Worm (Caenorhabditis elegans) whole organism, midembryonic: ENCODE data around the gene Y53F4B.17.

Experiments
- T22C8.4 ChIP-seq: fragments of 200-800 bp; sonication (Bioruptor generic); IDR thresholded peaks from 2 replicates; pipeline ENCODE4 v1.3.6; 2022; ENCODE audit warnings: missing genetic modification characterization, missing compliant biosample characterization
- cog-1 ChIP-seq: sonication (generic microtip); optimal IDR thresholded peaks from 2 replicates; lab custom pipeline; 2016; ENCODE audit warnings: missing genetic modification characterization, missing compliant biosample characterization
- flt-1 ChIP-seq: fragments of 200-800 bp; sonication (Bioruptor generic); IDR thresholded peaks from 2 replicates; pipeline ENCODE4 v1.3.6; 2022; ENCODE audit warnings: missing genetic modification characterization, missing compliant biosample characterization
- klf-2 ChIP-seq: fragments of 200-800 bp; sonication (Bioruptor generic); conservative IDR thresholded peaks from 2 replicates; pipeline ENCODE4 v1.3.6; 2022; ENCODE audit warnings: missing genetic modification reagents, missing genetic modification characterization, missing compliant biosample characterization
- med-1 ChIP-seq: sonication (generic microtip); optimal IDR thresholded peaks from 2 replicates; lab custom pipeline; 2017; ENCODE audit warnings: missing genetic modification characterization, mild to moderate bottlenecking, missing compliant biosample characterization, antibody characterized with exemption, missing genetic modification reagents; ENCODE audit not compliant: insufficient read depth
- ref-1 ChIP-seq: fragments of 200-800 bp; sonication (Bioruptor generic); conservative IDR thresholded peaks from 2 replicates; pipeline ENCODE4 v1.3.6; 2022; ENCODE audit warnings: missing genetic modification reagents, missing genetic modification characterization, missing compliant biosample characterization
- tab-1 ChIP-seq: fragments of 200-800 bp; sonication (Bioruptor generic); IDR thresholded peaks from 2 replicates; pipeline ENCODE4 v1.3.6; 2022; ENCODE audit warnings: missing genetic modification characterization, missing compliant biosample characterization
- ztf-23 ChIP-seq: fragments of 200-800 bp; sonication (Bioruptor generic); IDR thresholded peaks from 2 replicates; pipeline ENCODE4 v1.3.6; 2022; ENCODE audit warnings: missing genetic modification reagents, missing genetic modification characterization, missing compliant biosample characterization
- ztf-29 ChIP-seq: fragments of 200-800 bp; sonication (Bioruptor generic); IDR thresholded peaks from 2 replicates; pipeline ENCODE4 v1.3.6; 2022; ENCODE audit warnings: missing genetic modification reagents, missing genetic modification characterization, missing compliant biosample characterization

The Y53F4B.17 gene

DNA sequence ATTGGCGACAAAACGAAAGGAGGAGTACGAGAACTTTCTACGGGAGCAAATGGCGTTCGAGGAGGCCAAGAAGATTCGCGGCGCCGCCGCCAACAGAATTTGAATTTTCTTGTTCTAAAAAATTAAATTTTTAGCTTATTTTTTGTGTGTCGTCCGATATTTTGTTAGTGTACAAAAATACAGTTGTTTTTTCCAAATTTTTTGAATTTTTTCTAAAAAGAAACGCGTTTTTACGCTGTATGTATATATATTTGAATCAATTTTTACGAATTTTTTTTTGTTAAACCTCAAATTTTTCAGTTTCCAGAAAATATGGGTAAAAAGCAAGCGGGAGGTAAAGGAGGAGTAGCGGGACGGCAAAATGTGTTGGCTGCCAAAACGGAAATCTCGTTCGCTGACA, 19.4 kb upstream of the Y53F4B.17 start, which contains the start of gene trip-4:
trip-4 (plus strand) TSS at position 301 of the 400 bp plus-strand sequence.
- no peak for TF ChIP-seq ref-1 (GFP tag; lab: Robert Waterston, UW)
- TF ChIP-seq flt-1: no peak
- TF ChIP-seq cog-1: no peak
- TF ChIP-seq ztf-29 (GFP tag; lab: Robert Waterston, UW): no peak
- TF ChIP-seq tab-1: no peak
- TF ChIP-seq T22C8.4 (GFP tag; lab: Robert Waterston, UW): no peak
- no peak for TF ChIP-seq ztf-23 (GFP tag; lab: Robert Waterston, UW)
- no peak for TF ChIP-seq klf-2 (GFP tag; lab: Robert Waterston, UW)
- no peak for TF ChIP-seq med-1 (GFP tag; lab: Kevin White, UChicago)

DNA sequence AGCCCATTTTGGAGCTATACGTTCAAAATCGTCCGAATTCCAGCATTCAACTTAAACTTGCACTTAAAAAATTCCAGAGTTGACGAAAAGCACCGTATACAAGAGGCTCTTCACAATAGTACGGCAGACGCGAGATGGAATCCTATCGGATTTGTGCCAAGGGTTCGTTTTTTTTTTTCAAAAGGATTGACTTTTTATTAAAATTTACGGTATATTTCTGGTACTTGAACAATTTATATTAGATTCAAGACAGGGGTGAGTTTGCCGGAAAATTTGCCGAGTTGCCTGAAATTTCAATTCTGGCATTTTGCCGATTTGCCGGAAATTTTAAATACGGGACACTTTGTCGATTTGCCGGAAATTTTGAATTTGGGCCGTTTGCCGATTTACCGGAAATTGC, 16.1 kb upstream of the Y53F4B.17 start:
- TF ChIP-seq med-1 (GFP tag; lab: Kevin White, UChicago) (no peak), cog-1 (no peak), ztf-23 (GFP tag; lab: Robert Waterston, UW) (no peak), tab-1 (no peak), T22C8.4 (GFP tag; lab: Robert Waterston, UW) (no peak), ref-1 (GFP tag; lab: Robert Waterston, UW) (no peak), flt-1 (no peak), klf-2 (GFP tag; lab: Robert Waterston, UW) (no peak), ztf-29 (GFP tag; lab: Robert Waterston, UW) (no peak)

DNA sequence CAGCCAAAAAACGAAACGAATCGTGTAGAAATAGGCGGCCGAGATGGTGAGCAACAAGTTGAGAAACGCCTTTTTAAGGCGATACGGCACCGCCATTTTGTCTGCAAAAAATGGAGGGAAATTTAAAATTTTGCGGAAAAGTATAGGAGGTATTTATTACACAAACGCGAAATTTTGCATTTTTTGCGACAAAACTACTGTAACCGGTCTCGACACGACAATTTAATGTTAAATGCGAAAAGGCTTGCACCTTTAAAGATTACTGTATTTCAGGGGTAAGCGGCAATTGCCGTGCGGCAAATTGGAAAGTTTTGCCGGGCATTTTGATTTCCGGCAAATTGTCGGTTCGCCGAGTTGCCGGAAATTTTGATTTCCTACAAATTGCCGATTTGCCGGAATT, 13.1 kb downstream of the Y53F4B.17 start, which contains the start of gene Y53F4B.18:
Y53F4B.18 (minus strand) TSS at position 101 of the 400 bp plus-strand sequence.
- TF ChIP-seq med-1 (GFP tag; lab: Kevin White, UChicago): no peak
- no peak for TF ChIP-seq ztf-23 (GFP tag; lab: Robert Waterston, UW)
- TF ChIP-seq klf-2 (GFP tag; lab: Robert Waterston, UW): no peak
- TF ChIP-seq cog-1: no peak
- TF ChIP-seq T22C8.4 (GFP tag; lab: Robert Waterston, UW): no peak
- no peak for TF ChIP-seq flt-1
- no peak for TF ChIP-seq ztf-29 (GFP tag; lab: Robert Waterston, UW)
- TF ChIP-seq tab-1: no peak
- no peak for TF ChIP-seq ref-1 (GFP tag; lab: Robert Waterston, UW)

DNA sequence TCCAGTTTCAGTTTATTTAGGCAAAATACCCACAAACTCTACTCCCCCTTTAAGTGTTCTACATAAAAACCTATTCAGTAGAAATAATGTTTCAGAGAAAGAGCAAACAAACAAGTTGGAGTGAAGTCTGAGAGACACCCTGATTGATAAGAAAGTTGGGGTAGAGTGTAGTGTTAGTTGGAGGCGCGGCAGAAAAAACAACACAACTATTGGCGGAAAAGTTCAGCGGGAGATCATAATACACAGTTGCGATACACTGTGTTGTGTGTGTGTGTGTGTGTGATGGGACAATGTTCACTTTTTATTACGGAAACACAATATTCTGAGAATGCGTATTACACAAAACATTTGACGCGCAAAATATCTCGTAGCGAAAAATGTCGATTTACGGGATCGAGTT, 16.3 kb downstream of the Y53F4B.17 start:
- TF ChIP-seq ztf-23 (GFP tag; lab: Robert Waterston, UW) (no peak), flt-1 (no peak), med-1 (GFP tag; lab: Kevin White, UChicago) (no peak), tab-1 (no peak), T22C8.4 (GFP tag; lab: Robert Waterston, UW) (no peak), ref-1 (GFP tag; lab: Robert Waterston, UW) (no peak), ztf-29 (GFP tag; lab: Robert Waterston, UW) (no peak), cog-1 (no peak), klf-2 (GFP tag; lab: Robert Waterston, UW) (no peak)

DNA sequence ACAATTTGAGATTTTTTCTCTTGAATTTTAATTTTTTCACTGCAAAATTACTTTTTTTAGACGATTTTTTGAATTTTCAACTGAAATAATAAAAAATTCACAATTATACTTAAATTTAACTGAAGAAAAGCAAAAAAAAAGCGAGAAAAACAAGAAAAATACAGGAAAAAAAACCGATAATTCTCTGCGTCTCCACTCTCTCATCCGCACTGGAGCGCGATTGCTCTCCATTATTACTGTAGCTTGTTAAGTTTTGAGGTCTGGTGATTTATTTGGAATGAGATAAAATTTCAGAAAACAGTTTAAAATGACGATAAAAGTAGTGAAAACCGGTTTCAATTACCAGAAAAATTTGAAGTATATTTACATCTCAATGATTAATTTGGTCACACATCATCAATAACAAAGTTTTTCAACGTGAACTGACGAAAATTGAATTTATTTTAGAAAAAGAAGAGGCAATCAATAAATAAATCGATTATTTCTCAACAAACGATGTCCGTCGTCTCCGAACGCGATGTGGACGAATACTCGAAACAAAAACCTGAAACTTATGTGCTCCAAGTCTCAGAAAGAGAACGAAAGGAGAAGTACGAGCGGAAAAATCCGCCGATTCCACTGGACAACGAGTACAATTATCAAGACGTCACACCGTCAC, 18.5 kb downstream of the Y53F4B.17 start, which contains the start of gene Y53F4B.19:
Y53F4B.19 (plus strand) TSS at position 157 of the 658 bp plus-strand sequence.
- no peak for TF ChIP-seq ref-1 (GFP tag; lab: Robert Waterston, UW)
- TF ChIP-seq ztf-29 (GFP tag; lab: Robert Waterston, UW): no peak
- no peak for TF ChIP-seq cog-1
- TF ChIP-seq tab-1: no peak
- TF ChIP-seq ztf-23 (GFP tag; lab: Robert Waterston, UW): no peak
- TF ChIP-seq klf-2 (GFP tag; lab: Robert Waterston, UW): no peak
- TF ChIP-seq flt-1: no peak
- no peak for TF ChIP-seq med-1 (GFP tag; lab: Kevin White, UChicago)
- TF ChIP-seq T22C8.4 (GFP tag; lab: Robert Waterston, UW): no peak

DNA sequence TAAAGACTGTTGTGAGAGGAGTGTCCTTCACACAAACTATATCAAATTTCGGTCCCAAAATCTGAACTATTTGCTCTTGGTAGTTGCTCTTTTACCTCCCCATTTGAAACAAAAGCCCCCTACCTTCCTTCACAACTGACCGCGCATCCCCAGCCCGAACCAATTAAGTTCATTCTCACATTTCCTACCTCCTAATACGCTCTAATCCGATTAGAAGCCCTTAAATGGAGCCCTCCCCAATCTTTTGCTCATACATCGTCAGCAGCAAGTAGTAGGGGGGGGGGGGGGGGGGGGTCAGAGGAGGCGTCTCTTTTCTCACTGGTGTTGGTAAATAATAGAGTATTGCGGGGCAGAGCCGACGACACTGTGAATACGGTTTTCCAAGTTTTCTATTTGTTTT, 22.1 kb downstream of the Y53F4B.17 start:
- no peak for TF ChIP-seq flt-1
- TF ChIP-seq klf-2 (GFP tag; lab: Robert Waterston, UW): no peak
- no peak for TF ChIP-seq med-1 (GFP tag; lab: Kevin White, UChicago)
- TF ChIP-seq tab-1: no peak

DNA sequence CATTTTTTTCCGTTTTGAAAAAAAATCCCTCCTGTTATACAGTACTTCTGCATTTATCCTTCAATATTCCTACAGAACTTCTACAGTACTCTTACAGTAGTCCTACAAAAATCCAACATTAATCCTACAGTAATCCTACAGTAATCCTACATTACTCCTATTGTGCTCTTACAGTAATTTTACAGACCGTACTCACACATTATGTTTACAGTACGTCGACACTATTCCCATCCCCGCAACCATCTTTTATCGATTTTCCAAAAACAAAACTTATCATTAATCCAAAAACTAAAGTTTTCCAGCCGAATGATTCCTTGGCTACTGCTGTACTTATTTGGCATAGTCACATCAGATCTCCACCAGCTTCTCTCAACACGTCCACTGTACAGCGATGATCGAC, 25.7 kb downstream of the Y53F4B.17 start, which contains the start of gene Y53F4B.20:
Y53F4B.20 (plus strand) TSS at position 301 of the 400 bp plus-strand sequence.
- TF ChIP-seq tab-1 (no peak), ref-1 (GFP tag; lab: Robert Waterston, UW) (no peak), flt-1 (no peak), cog-1 (no peak), ztf-29 (GFP tag; lab: Robert Waterston, UW) (no peak)

DNA sequence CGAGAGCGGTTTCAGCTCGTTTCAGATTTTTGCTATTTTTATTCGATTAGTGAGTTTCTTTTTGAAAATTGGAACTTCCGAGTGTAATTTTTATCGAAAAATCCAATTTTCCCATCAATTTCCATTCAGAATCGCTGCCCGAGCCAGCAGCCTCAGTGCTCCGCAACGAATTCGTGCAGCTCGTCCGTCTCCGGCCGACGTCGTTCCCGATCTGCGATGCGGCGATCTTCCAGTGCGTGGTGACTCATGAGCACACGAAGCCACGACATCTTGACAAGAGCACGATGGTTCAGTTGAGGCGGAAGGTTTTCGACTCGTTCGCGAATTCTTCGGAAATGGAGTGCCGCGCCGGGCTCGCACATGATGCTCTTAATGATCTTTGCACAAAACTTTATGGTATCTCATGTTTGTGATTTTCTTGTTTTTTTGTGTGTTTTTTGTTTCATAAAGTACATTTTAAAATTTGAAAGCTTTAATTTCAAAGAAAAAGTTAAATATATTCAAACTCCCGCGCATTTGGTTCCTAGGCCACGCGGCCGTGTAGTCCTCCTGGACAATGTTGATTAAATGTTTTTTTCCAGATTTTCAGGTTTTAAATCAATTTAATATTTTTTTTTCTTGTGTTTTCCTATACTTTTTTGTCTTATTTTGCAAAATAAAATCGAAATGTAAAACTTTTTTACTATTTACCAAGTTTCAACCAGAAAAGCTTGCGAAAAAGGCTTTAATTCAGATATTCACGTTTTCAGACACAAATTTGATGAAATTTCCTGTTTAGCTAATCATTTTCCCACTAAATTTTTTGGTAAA, 30.8 kb downstream of the Y53F4B.17 start:
- TF ChIP-seq tab-1 (no peak), klf-2 (GFP tag; lab: Robert Waterston, UW) (no peak), flt-1 (0 out of 2 replicates have a peak, but pooled peaks have one; percentile 48), T22C8.4 (GFP tag; lab: Robert Waterston, UW) (no peak), ztf-29 (GFP tag; lab: Robert Waterston, UW) (no peak), cog-1 (no peak), med-1 (GFP tag; lab: Kevin White, UChicago) (no peak), ref-1 (GFP tag; lab: Robert Waterston, UW) (no peak), ztf-23 (GFP tag; lab: Robert Waterston, UW) (peak; percentile 66; the same call in 1 of the 2 replicates)

DNA sequence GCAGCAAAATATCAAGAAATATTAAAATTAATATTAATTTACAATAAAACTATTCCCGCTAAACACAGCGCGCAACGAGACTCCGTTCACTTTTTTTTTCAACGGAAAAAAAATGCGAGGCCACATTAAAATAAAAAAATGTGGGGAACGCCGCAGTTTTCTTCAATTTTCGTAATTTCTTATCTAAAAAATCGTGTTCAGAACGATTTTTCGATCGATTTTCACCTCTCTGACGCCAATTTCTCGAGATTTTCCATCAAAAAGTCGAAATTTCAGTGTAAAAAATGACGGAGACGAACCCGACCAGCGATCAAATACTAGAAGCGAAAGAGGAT, 31.4 kb downstream of the Y53F4B.17 start, which contains the start of gene Y53F4B.21:
Y53F4B.21 (plus strand) TSS at position 285 of the 335 bp plus-strand sequence.
- TF ChIP-seq T22C8.4 (GFP tag; lab: Robert Waterston, UW) (no peak), med-1 (GFP tag; lab: Kevin White, UChicago) (no peak), ztf-29 (GFP tag; lab: Robert Waterston, UW) (no peak)
